Worm (Caenorhabditis elegans) whole organism, L4 larva: ENCODE data around the gene F44G4.3.

Source experiments
- ama-1 ChIP-seq: fragments of 150-350 bp; optimal IDR thresholded peaks from 2 replicates; lab custom pipeline; 2014; ENCODE audit warnings: inconsistent platforms, mixed read lengths
- mdl-1 ChIP-seq, 2 experiments: fragments of 150-350 bp in 1 of 2; sonication (generic microtip) in 1 of 2; optimal IDR thresholded peaks; 2 replicates each; lab custom pipeline; 2014 to 2017; ENCODE audit warnings: missing biosample characterization in 2 of 2, missing genetic modification characterization in 2 of 2
- nhr-10 ChIP-seq: fragments of 150-350 bp; optimal IDR thresholded peaks from 2 replicates; lab custom pipeline; 2014; ENCODE audit warnings: missing biosample characterization, missing genetic modification characterization
- nhr-77 ChIP-seq: fragments of 150-350 bp; optimal IDR thresholded peaks from 2 replicates; lab custom pipeline; 2014; ENCODE audit warnings: missing biosample characterization, missing genetic modification characterization

ce11 chrII:9041306-9041705 lies 43.8 kb upstream of the F44G4.3 start, which contains the start of gene F37B12.3:
- TF ChIP-seq nhr-77 (tag; lab: Kevin White, UChicago) = no peak
- TF ChIP-seq mdl-1 (tag; optimal IDR thresholded peaks at IDR 0.05; lab: Kevin White, UChicago) = no peak
- no peak for TF ChIP-seq nhr-10 (tag; lab: Kevin White, UChicago)
- no peak for TF ChIP-seq ama-1
